Fruit fly (Drosophila melanogaster) whole organism: Measurements from ENCODE around the gene CG3625.

Experiments
- CG8478 ChIP-seq: fragments of >200 bp; optimal IDR thresholded peaks from 2 replicates; lab custom pipeline; 2018; ENCODE audit warnings: inconsistent platforms
- psq ChIP-seq: fragments of >200 bp; optimal IDR thresholded peaks from 2 replicates; lab custom pipeline; 2017

DNA sequence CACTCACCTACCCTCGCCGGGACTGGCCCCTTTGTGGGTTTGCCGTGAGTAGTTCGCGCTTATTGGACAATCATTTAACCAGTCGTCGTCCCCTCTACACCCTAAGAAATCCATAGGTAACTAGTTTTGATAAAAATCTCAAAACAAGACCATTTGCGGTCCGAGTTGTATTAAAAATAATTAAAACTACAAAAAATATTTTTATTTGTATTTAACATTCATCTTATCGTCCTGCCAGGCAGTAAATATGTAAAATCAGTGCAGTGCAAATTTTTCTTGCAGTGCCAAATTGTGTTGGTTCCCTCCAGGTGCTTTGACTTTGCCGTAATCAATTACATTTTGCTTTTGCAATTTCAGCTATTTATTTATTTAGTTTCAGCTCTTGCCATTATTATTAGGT lies 47.8 kb downstream of the CG3625 start:
- TF ChIP-seq psq (lab: Kevin White, UChicago): no peak
- TF ChIP-seq CG8478 (lab: Kevin White, UChicago): no peak
